Worm (Caenorhabditis elegans) whole organism, late embryonic: Measurements from ENCODE around the gene catp-5.

Source experiments
- F13H6.1 ChIP-seq: sonication (generic microtip); optimal IDR thresholded peaks from 2 replicates; lab custom pipeline; 2016; ENCODE audit warnings: missing genetic modification characterization, missing compliant biosample characterization
- ahr-1 ChIP-seq: sonication (generic microtip); optimal IDR thresholded peaks from 2 replicates; lab custom pipeline; 2016; ENCODE audit warnings: missing genetic modification characterization, missing compliant biosample characterization
- ama-1 ChIP-seq: fragments of 150-350 bp; optimal IDR thresholded peaks from 2 replicates; lab custom pipeline; 2014
- ceh-2 ChIP-seq: sonication (generic microtip); optimal IDR thresholded peaks from 2 replicates; lab custom pipeline; 2016; ENCODE audit warnings: missing genotype, missing genetic modification characterization, missing compliant biosample characterization
- ceh-24 ChIP-seq: sonication (generic microtip); optimal IDR thresholded peaks from 2 replicates; lab custom pipeline; 2016; ENCODE audit warnings: mild to moderate bottlenecking, missing genetic modification characterization, missing compliant biosample characterization
- elt-2 ChIP-seq: sonication (generic microtip); optimal IDR thresholded peaks from 2 replicates; lab custom pipeline; 2016; ENCODE audit warnings: missing genetic modification reagents, missing genetic modification characterization, missing compliant biosample characterization
- pha-4 ChIP-seq: fragments of 150-350 bp; optimal IDR thresholded peaks from 2 replicates; lab custom pipeline; 2018; ENCODE audit warnings: missing biosample characterization, missing genetic modification reagents, missing genetic modification characterization
- pqm-1 ChIP-seq: sonication (generic microtip); optimal IDR thresholded peaks from 2 replicates; lab custom pipeline; 2016; ENCODE audit warnings: missing genetic modification characterization, missing compliant biosample characterization
- tbx-2 ChIP-seq: sonication (generic microtip); optimal IDR thresholded peaks from 2 replicates; lab custom pipeline; 2016; ENCODE audit warnings: missing genetic modification characterization, missing compliant biosample characterization
- unc-3 ChIP-seq, 2 experiments: fragments of 200-800 bp in 1 of 2; sonication (Bioruptor generic) in 1 of 2; sonication (generic microtip) in 1 of 2; conservative IDR thresholded peaks in 1 of 2; optimal IDR thresholded peaks in 1 of 2; 2 replicates each; pipeline versions ENCODE4 v1.3.6 to Lab custom; 2016 to 2022; ENCODE audit warnings: missing compliant biosample characterization in 2 of 2, missing genetic modification characterization in 2 of 2, missing genetic modification reagents in 1 of 2

DNA sequence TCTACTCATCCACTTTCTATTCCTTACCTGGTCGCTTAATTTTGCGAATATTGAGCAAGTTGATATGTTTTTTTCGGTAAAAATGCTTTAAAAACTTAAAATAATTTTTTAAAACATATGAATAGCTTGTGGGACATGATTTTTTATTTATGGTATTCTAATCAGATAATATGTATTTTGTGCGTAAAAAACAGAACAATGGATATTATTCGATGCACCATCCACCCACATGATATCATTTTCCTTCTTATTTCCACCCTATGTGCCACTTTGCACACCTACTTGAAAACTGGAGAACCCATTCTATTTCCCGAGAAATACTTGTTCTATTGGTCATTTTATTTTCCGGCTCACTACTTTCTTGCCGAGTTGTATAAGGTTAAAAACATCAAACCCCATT lies 31.4 kb downstream of the catp-5 start, which contains the start of gene C18A11.2:
- no peak for TF ChIP-seq pqm-1
- TF ChIP-seq ama-1: no peak
- no peak for TF ChIP-seq elt-2 (tag; lab: Kevin White, UChicago)
- TF ChIP-seq tbx-2 (tag; lab: Kevin White, UChicago): no peak
- no peak for TF ChIP-seq ceh-2 (tag; lab: Kevin White, UChicago)
- no peak for TF ChIP-seq ceh-24 (tag; lab: Kevin White, UChicago)
- no peak for TF ChIP-seq pha-4
- TF ChIP-seq F13H6.1: no peak
- TF ChIP-seq unc-3 (GFP tag; conservative IDR thresholded peaks at IDR 0.05; lab: Robert Waterston, UW): no peak
- no peak for TF ChIP-seq unc-3 (tag; optimal IDR thresholded peaks at IDR 0.05; lab: Kevin White, UChicago)
- no peak for TF ChIP-seq ahr-1 (tag; lab: Kevin White, UChicago)
